Fruit fly (Drosophila melanogaster): ENCODE data around the gene Ccdc56.
A peak's percentile ranks its signal among the peaks of the same experiment; 100 is the strongest.

Gene Ccdc56

dm6 chr3L:11696294-11697116, 12.3 kb upstream of the Ccdc56 start, which contains the start of gene Dph1 (continued):
- TF ChIP-seq CG7745 (tag; optimal IDR thresholded peaks at IDR 0.05) (peak; percentile 34), gcm2 (GFP tag; optimal IDR thresholded peaks at IDR 0.05) (peak; percentile 79), Rfx (GFP tag; IDR thresholded peaks at IDR 0.05) (peak; percentile 83), vnd (GFP tag; IDR thresholded peaks at IDR 0.05; ENCODE audit: partially characterized antibody) (no peak), slou (GFP tag; optimal IDR thresholded peaks at IDR 0.05) (peak; percentile 58), scrt (GFP tag; optimal IDR thresholded peaks at IDR 0.05) (peak; percentile 88), br (optimal IDR thresholded peaks at IDR 0.05) (no peak), CG8359 (GFP tag; optimal IDR thresholded peaks at IDR 0.05; ENCODE audit: borderline replicate concordance) (peak; percentile 65), Poxn (GFP tag; IDR thresholded peaks at IDR 0.05) (0 out of 2 replicates have a peak, but pooled peaks have one; percentile 19), Ssrp (tag; optimal IDR thresholded peaks at IDR 0.05) (peak; percentile 85), CG34224 (GFP tag; IDR thresholded peaks at IDR 0.05; ENCODE audit: partially characterized antibody) (peak; percentile 64), CG12659 (GFP tag; optimal IDR thresholded peaks at IDR 0.05) (peak; percentile 89), oc (tag; optimal IDR thresholded peaks at IDR 0.05) (peak; percentile 91), CG10565 (GFP tag; optimal IDR thresholded peaks at IDR 0.05) (peak; percentile 29), CG8089 (GFP tag; optimal IDR thresholded peaks at IDR 0.05) (peak; percentile 76), Kr (GFP tag; optimal IDR thresholded peaks at IDR 0.05) (peak; percentile 80), Sox102F (GFP tag; optimal IDR thresholded peaks at IDR 0.05) (peak; percentile 87), sd (tag; optimal IDR thresholded peaks at IDR 0.05) (peak; percentile 81), crol (GFP tag; IDR thresholded peaks at IDR 0.05) (no peak), zfh1 (GFP tag; IDR thresholded peaks at IDR 0.05) (peak; percentile 92), CG13424 (tag; optimal IDR thresholded peaks at IDR 0.05) (peak; percentile 80), HmgZ (tag; optimal IDR thresholded peaks at IDR 0.05) (peak; percentile 71), CG17359 (tag; optimal IDR thresholded peaks at IDR 0.05) (peak; percentile 85), lmd (GFP tag; IDR thresholded peaks at IDR 0.05) (peak; percentile 86; the same call in 1 of the 2 replicates), pan (optimal IDR thresholded peaks at IDR 0.05) (no peak), pan (GFP tag; optimal IDR thresholded peaks at IDR 0.05 in 1 of 2, IDR thresholded peaks at IDR 0.05 in 1 of 2) (peak in 1 of 2 experiments; percentile 90), otp (GFP tag; IDR thresholded peaks at IDR 0.05) (peak; percentile 79; the same call in 2 of the 3 replicates), Xrp1 (GFP tag; IDR thresholded peaks at IDR 0.05) (peak; percentile 91), CG31388 (GFP tag; optimal IDR thresholded peaks at IDR 0.05) (peak; percentile 12), prd (optimal IDR thresholded peaks at IDR 0.05) (no peak), prd (GFP tag; IDR thresholded peaks at IDR 0.05) (peak; percentile 84), CG5180 (GFP tag; optimal IDR thresholded peaks at IDR 0.05) (peak; percentile 72), HLHmδ (GFP tag; optimal IDR thresholded peaks at IDR 0.05) (no peak), Hr3 (GFP tag; optimal IDR thresholded peaks at IDR 0.05) (peak; percentile 65), nerfin-2 (GFP tag; IDR thresholded peaks at IDR 0.05; ENCODE audit: partially characterized antibody) (no peak), stwl (tag; optimal IDR thresholded peaks at IDR 0.05) (peak; percentile 62), CG34376 (GFP tag; optimal IDR thresholded peaks at IDR 0.05) (peak; percentile 77), hbn (GFP tag; IDR thresholded peaks at IDR 0.05; ENCODE audit: partially characterized antibody) (no peak), CG13296 (GFP tag; optimal IDR thresholded peaks at IDR 0.05) (peak; percentile 70), CG9215 (GFP tag; IDR thresholded peaks at IDR 0.05) (no peak; the same call in 1 of the 2 replicates), nerfin-1 (tag; optimal IDR thresholded peaks at IDR 0.05) (peak; percentile 71), sc (optimal IDR thresholded peaks at IDR 0.05) (no peak), sc (GFP tag; optimal IDR thresholded peaks at IDR 0.05) (peak; percentile 52), NFAT (GFP tag; IDR thresholded peaks at IDR 0.05) (peak; percentile 85; the same call in 1 of the 2 replicates), E2f2 (GFP tag; IDR thresholded peaks at IDR 0.05) (peak; percentile 91), Tbp (GFP tag; optimal IDR thresholded peaks at IDR 0.05) (no peak), Dfd (GFP tag; optimal IDR thresholded peaks at IDR 0.05) (no peak), zf30C (GFP tag; optimal IDR thresholded peaks at IDR 0.05) (no peak), CG18262 (tag; optimal IDR thresholded peaks at IDR 0.05) (peak; percentile 85)

Measured in whole organism, embryonic.